Worm (Caenorhabditis elegans) whole organism, L2 larva: ENCODE results near the gene set-5.

ENCODE experiments used
- F13H6.1 ChIP-seq: sonication (generic microtip); optimal IDR thresholded peaks from 2 replicates; lab custom pipeline; 2016; ENCODE audit warnings: missing genetic modification characterization, missing compliant biosample characterization
- aly-2 ChIP-seq: fragments of 150-350 bp; optimal IDR thresholded peaks from 2 replicates; lab custom pipeline; 2014; ENCODE audit warnings: missing biosample characterization, missing genetic modification characterization
- ama-1 ChIP-seq: fragments of 150-350 bp; optimal IDR thresholded peaks from 2 replicates; lab custom pipeline; 2018; ENCODE audit warnings: inconsistent platforms
- blmp-1 ChIP-seq: sonication (generic microtip); optimal IDR thresholded peaks from 2 replicates; lab custom pipeline; 2017; ENCODE audit warnings: missing genetic modification characterization, mild to moderate bottlenecking, missing compliant biosample characterization, antibody characterized with exemption, moderate library complexity; ENCODE audit not compliant: insufficient read depth
- ceh-16 ChIP-seq: fragments of 150-350 bp; optimal IDR thresholded peaks from 2 replicates; lab custom pipeline; 2014; ENCODE audit warnings: missing biosample characterization, missing genetic modification characterization
- ceh-82 ChIP-seq: fragments of 150-350 bp; optimal IDR thresholded peaks from 2 replicates; lab custom pipeline; 2014; ENCODE audit warnings: missing biosample characterization, missing genetic modification characterization
- elt-1 ChIP-seq: fragments of 150-350 bp; optimal IDR thresholded peaks from 2 replicates; lab custom pipeline; 2014; ENCODE audit warnings: missing biosample characterization, missing genetic modification characterization
- elt-3 ChIP-seq: sonication (generic microtip); optimal IDR thresholded peaks from 2 replicates; lab custom pipeline; 2017; ENCODE audit warnings: missing biosample characterization, missing genetic modification characterization
- fos-1 ChIP-seq: fragments of 150-350 bp; optimal IDR thresholded peaks from 2 replicates; lab custom pipeline; 2014; ENCODE audit warnings: missing biosample characterization, missing genetic modification characterization
- lin-11 ChIP-seq: fragments of 150-350 bp; sonication (generic microtip); optimal IDR thresholded peaks from 2 replicates; lab custom pipeline; 2014; ENCODE audit warnings: missing biosample characterization, missing genetic modification characterization, inconsistent platforms, mixed read lengths
- lin-13 ChIP-seq: fragments of 150-350 bp; optimal IDR thresholded peaks from 2 replicates; lab custom pipeline; 2014; ENCODE audit warnings: missing biosample characterization, missing genetic modification reagents, missing genetic modification characterization
- lin-39 ChIP-seq: fragments of 150-350 bp; optimal IDR thresholded peaks from 2 replicates; lab custom pipeline; 2014; ENCODE audit warnings: missing biosample characterization, missing genetic modification reagents, missing genetic modification characterization
- mab-5 ChIP-seq: fragments of 150-350 bp; optimal IDR thresholded peaks from 2 replicates; lab custom pipeline; 2014; ENCODE audit warnings: missing biosample characterization, missing genetic modification characterization
- nhr-10 ChIP-seq: sonication (generic microtip); optimal IDR thresholded peaks from 2 replicates; lab custom pipeline; 2017; ENCODE audit warnings: missing biosample characterization, missing genetic modification characterization
- nhr-11 ChIP-seq: fragments of 150-350 bp; optimal IDR thresholded peaks from 2 replicates; lab custom pipeline; 2014; ENCODE audit warnings: missing biosample characterization, missing genetic modification characterization
- nhr-12 ChIP-seq: fragments of 150-350 bp; optimal IDR thresholded peaks from 2 replicates; lab custom pipeline; 2014; ENCODE audit warnings: missing biosample characterization, missing genetic modification characterization
- nhr-21 ChIP-seq: fragments of 150-350 bp; optimal IDR thresholded peaks from 2 replicates; lab custom pipeline; 2014; ENCODE audit warnings: missing biosample characterization, missing genetic modification characterization
- nhr-23 ChIP-seq: fragments of 150-350 bp; optimal IDR thresholded peaks from 2 replicates; lab custom pipeline; 2014; ENCODE audit warnings: missing biosample characterization, missing genetic modification reagents, missing genetic modification characterization
- nhr-237 ChIP-seq: fragments of 150-350 bp; optimal IDR thresholded peaks from 2 replicates; lab custom pipeline; 2014; ENCODE audit warnings: missing biosample characterization, missing genetic modification characterization
- nhr-25 ChIP-seq: fragments of 150-350 bp; sonication (generic microtip); optimal IDR thresholded peaks from 3 replicates; lab custom pipeline; 2014; ENCODE audit warnings: missing biosample characterization, missing genetic modification characterization
- nhr-6 ChIP-seq: fragments of 150-350 bp; optimal IDR thresholded peaks from 2 replicates; lab custom pipeline; 2014; ENCODE audit warnings: missing biosample characterization, missing genetic modification characterization
- nhr-77 ChIP-seq: fragments of 150-350 bp; optimal IDR thresholded peaks from 2 replicates; lab custom pipeline; 2014; ENCODE audit warnings: missing biosample characterization, missing genetic modification characterization
- sem-4 ChIP-seq: fragments of 150-350 bp; optimal IDR thresholded peaks from 2 replicates; lab custom pipeline; 2014; ENCODE audit warnings: missing biosample characterization, missing genetic modification reagents, missing genetic modification characterization
- skn-1 ChIP-seq: sonication (generic microtip); optimal IDR thresholded peaks from 2 replicates; lab custom pipeline; 2017; ENCODE audit warnings: missing biosample characterization, missing genetic modification characterization
- sma-9 ChIP-seq, 2 experiments: fragments of 150-350 bp in 1 of 2; sonication (generic microtip) in 1 of 2; optimal IDR thresholded peaks; 2 replicates each; lab custom pipeline; 2014 to 2016; ENCODE audit warnings: missing genetic modification characterization in 2 of 2, mild to moderate bottlenecking in 1 of 2, missing biosample characterization in 1 of 2, missing compliant biosample characterization in 1 of 2, missing genetic modification reagents in 1 of 2, moderate library complexity in 1 of 2
- snpc-4 ChIP-seq: fragments of 150-350 bp; optimal IDR thresholded peaks from 2 replicates; lab custom pipeline; 2014; ENCODE audit warnings: missing biosample characterization, missing genetic modification characterization
- unc-39 ChIP-seq: fragments of 150-350 bp; optimal IDR thresholded peaks from 2 replicates; lab custom pipeline; 2014; ENCODE audit warnings: missing biosample characterization, missing genetic modification characterization
- unc-55 ChIP-seq: fragments of 150-350 bp; sonication (generic microtip); optimal IDR thresholded peaks from 3 replicates; lab custom pipeline; 2014; ENCODE audit warnings: missing biosample characterization, missing genetic modification reagents, missing genetic modification characterization
- ztf-1 ChIP-seq: fragments of 200-800 bp; sonication (Bioruptor generic); conservative IDR thresholded peaks from 2 replicates; pipeline ENCODE4 v1.3.6; 2022; ENCODE audit warnings: missing genetic modification characterization, missing compliant biosample characterization
- ztf-11 ChIP-seq: sonication (generic microtip); optimal IDR thresholded peaks from 2 replicates; lab custom pipeline; 2017; ENCODE audit warnings: missing biosample characterization, missing genetic modification characterization
- ztf-4 ChIP-seq: fragments of 150-350 bp; optimal IDR thresholded peaks from 2 replicates; lab custom pipeline; 2014; ENCODE audit warnings: missing biosample characterization, missing genetic modification characterization

set-5 gene

ce11 chrV:14696604-14697307 lies 2.0 kb upstream of the set-5 start, which contains the start of gene unc-112 (continued):
- TF ChIP-seq sem-4 (tag; lab: Kevin White, UChicago), result peak; percentile 78
- TF ChIP-seq unc-55 (GFP tag; lab: Kevin White, UChicago), result peak; percentile 91
- peak; percentile 72 for TF ChIP-seq ztf-4 (tag; lab: Kevin White, UChicago)
- peak; percentile 50 for TF ChIP-seq lin-39
- TF ChIP-seq nhr-21 (tag; lab: Kevin White, UChicago), result no peak
- peak; percentile 92 for TF ChIP-seq F13H6.1 (tag; lab: Kevin White, UChicago)
- TF ChIP-seq ztf-1 (GFP tag; lab: Robert Waterston, UW), result no peak
- no peak for TF ChIP-seq nhr-23
- peak; percentile 72 for TF ChIP-seq lin-13 (GFP tag; lab: Kevin White, UChicago)
- TF ChIP-seq unc-39 (tag; lab: Kevin White, UChicago), result no peak
- TF ChIP-seq nhr-237 (tag; lab: Kevin White, UChicago), result no peak

ce11 chrV:14698005-14698404 lies 761 bp upstream of the set-5 start:
- TF ChIP-seq ztf-11 (tag; lab: Kevin White, UChicago) (no peak), elt-1 (tag; lab: Kevin White, UChicago) (no peak), nhr-237 (tag; lab: Kevin White, UChicago) (no peak), nhr-10 (tag; lab: Kevin White, UChicago) (no peak), blmp-1 (tag; lab: Kevin White, UChicago) (no peak), snpc-4 (tag; lab: Kevin White, UChicago) (no peak), lin-13 (GFP tag; lab: Kevin White, UChicago) (no peak), fos-1 (tag; lab: Kevin White, UChicago) (no peak), skn-1 (tag; lab: Kevin White, UChicago) (no peak), unc-39 (tag; lab: Kevin White, UChicago) (no peak), nhr-77 (no peak), ceh-82 (tag; lab: Kevin White, UChicago) (no peak), ama-1 (lab: Kevin White, UChicago) (no peak), ztf-1 (GFP tag; lab: Robert Waterston, UW) (no peak)

ce11 chrV:14707958-14708357 lies 9.2 kb downstream of the set-5 start, which contains the start of gene R08A2.9:
Gene R08A2.9, plus strand, starts transcription at chrV:14708258.
- TF ChIP-seq mab-5 (no peak), nhr-25 (tag; lab: Kevin White, UChicago) (no peak), aly-2 (no peak), lin-11 (tag; lab: Kevin White, UChicago) (no peak), nhr-12 (tag; lab: Kevin White, UChicago) (no peak), nhr-11 (tag; lab: Kevin White, UChicago) (no peak), ztf-1 (GFP tag; lab: Robert Waterston, UW) (no peak)

- no peak for TF ChIP-seq unc-39 (tag; lab: Kevin White, UChicago)
- no peak for TF ChIP-seq ceh-16 (tag; lab: Kevin White, UChicago)
- no peak for TF ChIP-seq nhr-237 (tag; lab: Kevin White, UChicago)
- no peak for TF ChIP-seq sma-9 (GFP tag; optimal IDR thresholded peaks at IDR 0.05; lab: Kevin White, UChicago)
- TF ChIP-seq sma-9 (tag; optimal IDR thresholded peaks at IDR 0.05; lab: Kevin White, UChicago), result no peak
- TF ChIP-seq nhr-23, result no peak
Observed at ce11 chrV:14711077-14711476, 12.3 kb downstream of the set-5 start, which contains the start of gene ssp-33. Gene ssp-33, plus strand, starts transcription at chrV:14711377.

- TF ChIP-seq ztf-11 (tag; lab: Kevin White, UChicago), result no peak
- no peak for TF ChIP-seq elt-3 (tag; lab: Kevin White, UChicago)
- no peak for TF ChIP-seq nhr-6 (tag; lab: Kevin White, UChicago)
- no peak for TF ChIP-seq unc-39 (tag; lab: Kevin White, UChicago)
- no peak for TF ChIP-seq nhr-237 (tag; lab: Kevin White, UChicago)
- no peak for TF ChIP-seq ztf-1 (GFP tag; lab: Robert Waterston, UW)
- no peak for TF ChIP-seq ceh-82 (tag; lab: Kevin White, UChicago)
Observed at ce11 chrV:14712316-14712715, 13.6 kb downstream of the set-5 start, which contains the start of gene R08A2.5. Gene R08A2.5, plus strand, starts transcription at chrV:14712616.
